Fruit fly (Drosophila melanogaster) whole organism, prepupa: Measurements from ENCODE around the gene CG43673.
A peak's percentile ranks its signal among the peaks of the same experiment; 100 is the strongest.

ENCODE experiments used
- CG10631 ChIP-seq: fragments of 200-800 bp; sonication (Bioruptor generic); optimal IDR thresholded peaks from 2 replicates; lab custom pipeline; 2016; ENCODE audit warnings: missing biosample characterization, missing genetic modification characterization
- CG11294 ChIP-seq: fragments of 200-800 bp; sonication (Bioruptor generic); IDR thresholded peaks from 2 replicates; pipeline ENCODE4 v1.3.6; 2022; ENCODE audit warnings: missing biosample characterization, missing genetic modification characterization
- CG1621 ChIP-seq: fragments of 200-800 bp; sonication (Bioruptor generic); optimal IDR thresholded peaks from 3 replicates; lab custom pipeline; 2018; ENCODE audit warnings: missing biosample characterization, mild to moderate bottlenecking, missing genetic modification characterization
- CG16779 ChIP-seq: fragments of 200-800 bp; sonication (Bioruptor generic); optimal IDR thresholded peaks from 3 replicates; lab custom pipeline; 2017; ENCODE audit warnings: missing biosample characterization, mild to moderate bottlenecking, missing genetic modification characterization
- CG3032 ChIP-seq: fragments of 200-800 bp; optimal IDR thresholded peaks from 2 replicates; lab custom pipeline; 2019; ENCODE audit warnings: missing biosample characterization, mild to moderate bottlenecking, missing genetic modification characterization, moderate library complexity
- CG32006 ChIP-seq: fragments of 200-800 bp; sonication (Bioruptor generic); optimal IDR thresholded peaks from 3 replicates; lab custom pipeline; 2017; ENCODE audit warnings: missing biosample characterization, mild to moderate bottlenecking, missing genetic modification characterization
- CG34406 ChIP-seq: fragments of 200-800 bp; sonication (Bioruptor generic); optimal IDR thresholded peaks from 3 replicates; lab custom pipeline; 2016; ENCODE audit warnings: missing biosample characterization, missing genetic modification characterization
- CG4318 ChIP-seq: fragments of 200-800 bp; sonication (Bioruptor generic); optimal IDR thresholded peaks from 3 replicates; lab custom pipeline; 2017; ENCODE audit warnings: missing biosample characterization, mild to moderate bottlenecking, missing genetic modification characterization
- CG6276 ChIP-seq: fragments of 200-800 bp; sonication (Bioruptor generic); optimal IDR thresholded peaks from 2 replicates; lab custom pipeline; 2017; ENCODE audit warnings: missing biosample characterization, mild to moderate bottlenecking, missing genetic modification characterization
- CG6808 ChIP-seq: fragments of 200-800 bp; sonication (Bioruptor generic); optimal IDR thresholded peaks from 3 replicates; lab custom pipeline; 2017; ENCODE audit warnings: missing biosample characterization, missing genetic modification characterization, mild to moderate bottlenecking, moderate library complexity, missing genetic modification reagents
- CG7368 ChIP-seq: fragments of 200-800 bp; sonication (Bioruptor generic); optimal IDR thresholded peaks from 3 replicates; lab custom pipeline; 2016; ENCODE audit warnings: missing biosample characterization, missing genetic modification characterization
- CG8119 ChIP-seq: fragments of 200-800 bp; sonication (Bioruptor generic); IDR thresholded peaks from 3 replicates; pipeline ENCODE4 v1.3.6; 2022; ENCODE audit warnings: missing biosample characterization, missing genetic modification characterization
- CG8632 ChIP-seq: fragments of 200-800 bp; sonication (Bioruptor generic); optimal IDR thresholded peaks from 3 replicates; lab custom pipeline; 2016; ENCODE audit warnings: missing biosample characterization, missing genetic modification characterization
- CG9139 ChIP-seq: fragments of 200-800 bp; sonication (Bioruptor generic); optimal IDR thresholded peaks from 3 replicates; lab custom pipeline; 2017; ENCODE audit warnings: missing biosample characterization, mild to moderate bottlenecking, missing genetic modification characterization
- Eip78C ChIP-seq: fragments of 200-800 bp; sonication (Bioruptor generic); peaks from one replicate; lab custom pipeline; 2016; ENCODE audit warnings: missing biosample characterization, missing genetic modification characterization
- Ets96B ChIP-seq: fragments of 200-800 bp; optimal IDR thresholded peaks from 2 replicates; lab custom pipeline; 2019; ENCODE audit warnings: missing biosample characterization, mild to moderate bottlenecking, missing genetic modification characterization, moderate library complexity
- Hr38 ChIP-seq: sonication (Bioruptor generic); optimal IDR thresholded peaks from 2 replicates; lab custom pipeline; 2016; ENCODE audit warnings: missing biosample characterization, missing genetic modification characterization
- Hr39 ChIP-seq: fragments of 200-800 bp; sonication (Bioruptor generic); optimal IDR thresholded peaks from 2 replicates; lab custom pipeline; 2016; ENCODE audit warnings: missing biosample characterization, missing genetic modification characterization
- Lpt ChIP-seq: fragments of 200-800 bp; sonication (Bioruptor generic); optimal IDR thresholded peaks from 3 replicates; lab custom pipeline; 2016; ENCODE audit warnings: missing biosample characterization, missing genetic modification characterization
- Met ChIP-seq: fragments of 200-800 bp; sonication (Bioruptor generic); optimal IDR thresholded peaks from 3 replicates; lab custom pipeline; 2016; ENCODE audit warnings: missing biosample characterization, missing genetic modification characterization
- OdsH ChIP-seq: fragments of 200-800 bp; sonication (Bioruptor generic); optimal IDR thresholded peaks from 3 replicates; lab custom pipeline; 2016; ENCODE audit warnings: missing biosample characterization, missing genetic modification characterization
- Smox ChIP-seq: fragments of 200-800 bp; sonication (Bioruptor generic); optimal IDR thresholded peaks from 3 replicates; lab custom pipeline; 2016; ENCODE audit warnings: missing biosample characterization, missing genetic modification characterization
- Sox14 ChIP-seq: fragments of 200-800 bp; sonication (Bioruptor generic); optimal IDR thresholded peaks from 3 replicates; lab custom pipeline; 2016; ENCODE audit warnings: missing biosample characterization, missing genetic modification characterization
- Sox15 ChIP-seq: fragments of 200-800 bp; sonication (Bioruptor generic); optimal IDR thresholded peaks from 3 replicates; lab custom pipeline; 2016; ENCODE audit warnings: missing biosample characterization, missing genetic modification characterization
- achi ChIP-seq: fragments of 200-800 bp; sonication (Bioruptor generic); optimal IDR thresholded peaks from 3 replicates; lab custom pipeline; 2016; ENCODE audit warnings: missing biosample characterization, missing genetic modification characterization
- acj6 ChIP-seq: fragments of 200-800 bp; sonication (Bioruptor generic); optimal IDR thresholded peaks from 3 replicates; lab custom pipeline; 2016; ENCODE audit warnings: missing biosample characterization, missing genetic modification characterization
- dsx ChIP-seq: fragments of 200-800 bp; optimal IDR thresholded peaks from 3 replicates; lab custom pipeline; 2019; ENCODE audit warnings: missing biosample characterization, mild to moderate bottlenecking, missing genetic modification characterization, moderate library complexity; ENCODE audit not compliant: poor library complexity, severe bottlenecking
- eg ChIP-seq: fragments of 200-800 bp; sonication (Bioruptor generic); IDR thresholded peaks from 3 replicates; pipeline ENCODE4 v1.3.6; 2022; ENCODE audit warnings: missing biosample characterization, missing genetic modification characterization
- esn ChIP-seq: fragments of 200-800 bp; sonication (Bioruptor generic); optimal IDR thresholded peaks from 2 replicates; lab custom pipeline; 2016; ENCODE audit warnings: missing biosample characterization, mild to moderate bottlenecking, missing genetic modification characterization, moderate library complexity
- fd59A ChIP-seq: fragments of 200-800 bp; sonication (Bioruptor generic); optimal IDR thresholded peaks from 2 replicates; lab custom pipeline; 2017; ENCODE audit warnings: missing biosample characterization, mild to moderate bottlenecking, missing genetic modification characterization, missing genetic modification reagents
- fd85E ChIP-seq: fragments of 200-800 bp; sonication (Bioruptor generic); optimal IDR thresholded peaks from 3 replicates; lab custom pipeline; 2016; ENCODE audit warnings: missing biosample characterization, missing genetic modification characterization
- fkh ChIP-seq: fragments of 200-800 bp; sonication (Bioruptor generic); optimal IDR thresholded peaks from 3 replicates; lab custom pipeline; 2017; ENCODE audit warnings: missing biosample characterization, mild to moderate bottlenecking, missing genetic modification characterization, moderate library complexity
- lz ChIP-seq: fragments of 200-800 bp; sonication (Bioruptor generic); optimal IDR thresholded peaks from 3 replicates; lab custom pipeline; 2016; ENCODE audit warnings: missing biosample characterization, missing genetic modification characterization
- net ChIP-seq: fragments of 200-800 bp; sonication (Bioruptor generic); optimal IDR thresholded peaks from 3 replicates; lab custom pipeline; 2016; ENCODE audit warnings: missing biosample characterization, missing genetic modification characterization
- pdm3 ChIP-seq: fragments of 200-800 bp; sonication (Bioruptor generic); optimal IDR thresholded peaks from 3 replicates; lab custom pipeline; 2016; ENCODE audit warnings: missing biosample characterization, missing genetic modification characterization
- salr ChIP-seq, 2 experiments: fragments of 200-800 bp; sonication (Bioruptor generic); optimal IDR thresholded peaks; 3 replicates each; lab custom pipeline; 2016 to 2018; ENCODE audit warnings: missing biosample characterization in 2 of 2, missing genetic modification characterization in 2 of 2, mild to moderate bottlenecking in 1 of 2
- spab ChIP-seq: fragments of 200-800 bp; sonication (Bioruptor generic); optimal IDR thresholded peaks from 2 replicates; lab custom pipeline; 2017; ENCODE audit warnings: missing biosample characterization, mild to moderate bottlenecking, missing genetic modification characterization, missing genetic modification reagents
- svp ChIP-seq: fragments of 200-800 bp; sonication (Bioruptor generic); peaks from one replicate; lab custom pipeline; 2016; ENCODE audit warnings: missing biosample characterization, missing genetic modification characterization
- topi ChIP-seq: fragments of 200-800 bp; sonication (Bioruptor generic); optimal IDR thresholded peaks from 3 replicates; lab custom pipeline; 2016; ENCODE audit warnings: missing biosample characterization, missing genetic modification characterization
- vri ChIP-seq: fragments of 200-800 bp; sonication (Bioruptor generic); optimal IDR thresholded peaks from 3 replicates; lab custom pipeline; 2016; ENCODE audit warnings: missing biosample characterization, mild to moderate bottlenecking, missing genetic modification characterization

The CG43673 gene

DNA sequence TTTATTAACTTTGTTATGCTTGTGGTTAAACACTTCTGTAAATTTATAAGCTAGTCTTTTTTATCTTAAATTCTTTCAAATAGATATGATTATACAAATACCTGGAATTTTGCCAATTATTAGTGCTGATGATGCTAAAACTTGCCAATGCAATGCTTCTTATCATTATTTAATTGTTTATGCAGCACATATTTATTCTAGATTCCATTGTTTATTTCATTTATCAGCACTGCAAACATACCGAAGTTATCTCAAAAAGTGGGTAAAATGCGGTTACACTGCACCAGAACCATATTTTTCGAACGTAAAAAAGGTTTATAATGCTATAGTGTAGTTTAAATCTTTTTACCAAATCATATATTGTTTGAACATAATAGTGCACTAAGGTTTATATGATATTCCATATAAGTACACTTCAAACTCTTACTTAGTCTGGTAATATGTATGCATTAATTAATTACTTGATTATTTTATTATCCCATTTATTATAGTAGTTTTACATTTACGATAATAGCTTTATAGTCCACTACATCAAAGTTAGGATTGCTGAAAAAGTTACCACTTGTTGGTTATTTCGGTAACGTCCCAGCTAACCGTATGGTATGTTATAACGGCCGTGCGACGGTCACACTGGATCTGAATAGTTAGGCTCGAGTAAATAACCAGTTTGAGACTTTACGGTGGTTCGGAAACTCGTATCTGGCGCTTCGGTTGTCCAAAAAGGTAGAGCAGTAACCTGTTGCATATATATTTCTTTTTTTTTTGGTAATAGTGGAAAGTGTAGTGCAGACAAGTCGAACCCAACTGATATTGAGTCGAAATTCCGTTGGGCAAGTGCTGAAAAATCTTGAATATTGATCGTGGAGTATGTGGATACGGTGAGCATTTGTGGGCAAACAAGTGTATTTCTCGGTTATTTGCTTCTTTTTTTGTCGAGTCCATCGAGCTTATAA, 9.6 kb downstream of the CG43673 start, which contains the start of gene Rhp (continued):
- TF ChIP-seq Lpt (GFP tag; lab: Kevin White, UChicago) (no peak), CG8632 (GFP tag; lab: Kevin White, UChicago) (peak; percentile 76), pdm3 (GFP tag; lab: Kevin White, UChicago) (peak; percentile 60), CG16779 (tag; lab: Kevin White, UChicago) (no peak), CG8119 (GFP tag; lab: Robert Waterston, UW) (peak; percentile 29; the same call in 1 of the 3 replicates), CG10631 (peak; percentile 72), Ets96B (tag; lab: Kevin White, UChicago) (no peak), Eip78C (peak; percentile 43), salr (GFP tag; optimal IDR thresholded peaks at IDR 0.05; lab: Kevin White, UChicago) (no peak), net (no peak), Sox14 (no peak), CG32006 (GFP tag; lab: Kevin White, UChicago) (no peak), CG3032 (tag; lab: Kevin White, UChicago) (peak; percentile 48)

- TF ChIP-seq Eip78C, result peak; percentile 16
Measured at dm6 chrX:15795951-15796443, 17.1 kb downstream of the CG43673 start, which contains the start of gene sordd1. Gene sordd1, minus strand, starts transcription at chrX:15796028.

DNA sequence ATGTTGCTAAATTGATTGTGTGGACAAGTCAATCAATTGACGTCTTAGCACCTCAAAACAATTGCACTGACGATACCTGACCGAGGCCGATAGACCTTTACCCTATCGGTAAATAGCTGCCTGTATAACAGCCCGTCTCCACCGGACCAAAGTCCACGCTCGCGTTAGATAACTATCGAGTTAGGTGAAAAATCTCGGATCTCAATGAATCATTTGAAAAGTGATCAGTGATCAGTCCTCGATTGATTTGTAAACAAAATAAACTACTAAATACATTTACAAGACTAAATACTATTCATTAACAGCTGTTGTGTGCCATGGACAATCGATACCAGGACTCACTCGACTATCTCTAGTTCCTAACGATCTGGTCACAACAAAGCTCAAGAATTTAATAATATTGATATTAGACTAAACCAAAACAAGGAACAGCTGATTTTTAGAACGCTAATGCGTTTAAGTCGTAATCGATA, 20.2 kb downstream of the CG43673 start, which contains the start of the genes sordd2 and CG15602:
sordd2 (minus strand) TSS at position 78 of the 473 bp plus-strand sequence.
CG15602 (plus strand) TSS at position 342 of the 473 bp plus-strand sequence.
- TF ChIP-seq svp (GFP tag; lab: Kevin White, UChicago), result peak; percentile 84
- peak; percentile 23 for TF ChIP-seq Eip78C
- 0 out of 3 replicates have a peak, but pooled peaks have one; percentile 44 for TF ChIP-seq eg

DNA sequence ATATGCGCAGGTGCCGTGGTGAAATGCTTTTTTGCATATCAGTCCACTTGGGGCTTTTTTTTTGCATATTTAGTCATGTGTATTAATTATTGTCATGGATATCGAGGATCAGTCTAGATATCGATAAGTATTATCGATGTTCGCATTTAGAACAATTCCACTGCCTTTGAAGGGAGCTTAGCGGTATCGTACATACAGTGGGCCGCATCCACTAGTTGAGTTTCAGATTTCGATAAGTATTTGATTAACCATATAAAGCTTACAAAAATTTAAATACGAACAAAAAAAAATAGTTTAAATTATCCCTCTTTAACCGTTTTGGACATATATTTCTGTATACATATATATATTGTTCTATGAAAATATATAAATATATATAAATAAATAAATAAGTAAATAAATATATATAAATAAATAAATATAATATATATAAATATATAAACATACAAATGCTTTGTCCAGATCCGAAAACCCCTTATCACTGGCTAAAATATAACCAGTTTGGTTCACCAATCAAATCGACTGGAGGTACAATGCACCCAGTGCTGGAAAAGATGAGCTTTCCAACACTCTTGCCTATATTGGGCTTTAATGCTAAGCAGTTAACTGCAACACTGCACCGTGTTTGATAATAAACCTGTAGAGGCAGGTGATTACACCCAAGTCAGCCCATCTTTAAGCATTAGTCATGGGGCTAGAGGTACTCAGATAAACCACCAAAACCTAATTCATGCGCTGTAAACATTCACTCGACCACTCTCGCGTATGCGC, 24.1 kb downstream of the CG43673 start:
- TF ChIP-seq esn (GFP tag; lab: Kevin White, UChicago), result peak; percentile 47
- TF ChIP-seq fkh, result no peak
- no peak for TF ChIP-seq topi (GFP tag; lab: Kevin White, UChicago)
- peak; percentile 12 for TF ChIP-seq Eip78C
- TF ChIP-seq vri (GFP tag; lab: Kevin White, UChicago), result peak; percentile 52
- peak; percentile 12 for TF ChIP-seq Hr39 (GFP tag; lab: Kevin White, UChicago)
- TF ChIP-seq Sox15, result no peak
- TF ChIP-seq fd85E, result no peak
- no peak for TF ChIP-seq CG9139 (GFP tag; lab: Kevin White, UChicago)
- TF ChIP-seq CG4318 (GFP tag; lab: Kevin White, UChicago), result no peak
- no peak for TF ChIP-seq CG16779 (tag; lab: Kevin White, UChicago)
- peak; percentile 14 for TF ChIP-seq acj6 (GFP tag; lab: Kevin White, UChicago)
- TF ChIP-seq CG7368, result no peak
- TF ChIP-seq dsx, result peak; percentile 23
- no peak for TF ChIP-seq fd59A (GFP tag; lab: Kevin White, UChicago)
- TF ChIP-seq lz (GFP tag; lab: Kevin White, UChicago), result peak; percentile 9
- TF ChIP-seq achi (GFP tag; lab: Kevin White, UChicago), result peak; percentile 38
- no peak for TF ChIP-seq salr (GFP tag; optimal IDR thresholded peaks at IDR 0.05; lab: Kevin White, UChicago)
- TF ChIP-seq CG8632 (GFP tag; lab: Kevin White, UChicago), result peak; percentile 14
- TF ChIP-seq CG1621, result no peak
- no peak for TF ChIP-seq Hr38
- peak; percentile 26 for TF ChIP-seq CG6276
- no peak for TF ChIP-seq spab
- TF ChIP-seq CG6808 (GFP tag; lab: Kevin White, UChicago), result no peak
- TF ChIP-seq CG34406 (GFP tag; lab: Kevin White, UChicago), result peak; percentile 33
- no peak for TF ChIP-seq Lpt (GFP tag; lab: Kevin White, UChicago)
- peak; percentile 23 for TF ChIP-seq OdsH (GFP tag; lab: Kevin White, UChicago)
- no peak for TF ChIP-seq Smox (GFP tag; lab: Kevin White, UChicago)
- TF ChIP-seq CG11294, result no peak
- no peak for TF ChIP-seq CG8119 (GFP tag; lab: Robert Waterston, UW)
- TF ChIP-seq Met (GFP tag; lab: Kevin White, UChicago), result no peak
- peak; percentile 28 for TF ChIP-seq CG3032 (tag; lab: Kevin White, UChicago)
